Fruit fly (Drosophila melanogaster) whole organism, embryonic: ENCODE results near the gene Rfx.

ENCODE experiments used
- Ada2b ChIP-seq: fragments of 200-800 bp; sonication (Bioruptor generic); IDR thresholded peaks from 2 replicates; pipeline ENCODE4 v1.3.6; 2022; ENCODE audit warnings: missing biosample characterization, missing genetic modification characterization
- Aef1 ChIP-seq: fragments of 200-800 bp; sonication (Bioruptor generic); IDR thresholded peaks from 3 replicates; pipeline ENCODE4 v1.3.6; 2022; ENCODE audit warnings: missing biosample characterization, missing genetic modification characterization
- CG10321 ChIP-seq: fragments of 200-800 bp; sonication (Bioruptor generic); IDR thresholded peaks from 2 replicates; pipeline ENCODE4 v1.3.6; 2022; ENCODE audit warnings: missing biosample characterization, missing genetic modification characterization
- CG12104 ChIP-seq: fragments of 200-800 bp; sonication (Bioruptor generic); optimal IDR thresholded peaks from 3 replicates; lab custom pipeline; 2016; ENCODE audit warnings: missing biosample characterization, missing genetic modification characterization
- CG12391 ChIP-seq: fragments of 200-800 bp; sonication (Bioruptor generic); optimal IDR thresholded peaks from 3 replicates; lab custom pipeline; 2018; ENCODE audit warnings: missing biosample characterization, mild to moderate bottlenecking, missing genetic modification characterization, moderate library complexity
- CG13624 ChIP-seq: fragments of 200-800 bp; sonication (Bioruptor generic); optimal IDR thresholded peaks from 2 replicates; lab custom pipeline; 2016; ENCODE audit warnings: missing biosample characterization, missing genetic modification characterization
- CG17612 ChIP-seq: fragments of 200-800 bp; sonication (Bioruptor generic); IDR thresholded peaks from 2 replicates; pipeline ENCODE4 v1.3.6; 2022; ENCODE audit warnings: missing biosample characterization, missing genetic modification characterization
- CG32532 ChIP-seq: fragments of 200-800 bp; sonication (Bioruptor generic); IDR thresholded peaks from 2 replicates; pipeline ENCODE4 v1.3.6; 2022; ENCODE audit warnings: missing biosample characterization, missing genetic modification characterization
- CG34224 ChIP-seq: fragments of 200-800 bp; sonication (Bioruptor generic); IDR thresholded peaks from 3 replicates; pipeline ENCODE4 v1.3.6; 2022; ENCODE audit warnings: missing biosample characterization, missing genetic modification characterization; ENCODE audit not compliant: partially characterized antibody
- CG42726 ChIP-seq: fragments of 200-800 bp; sonication (Bioruptor generic); IDR thresholded peaks from 2 replicates; pipeline ENCODE4 v1.3.6; 2022; ENCODE audit warnings: missing biosample characterization, missing genetic modification characterization; ENCODE audit not compliant: partially characterized antibody
- CG4360 ChIP-seq: fragments of 200-800 bp; sonication (Bioruptor generic); IDR thresholded peaks from 2 replicates; pipeline ENCODE4 v1.3.6; 2022; ENCODE audit warnings: missing biosample characterization, missing genetic modification characterization
- CG4404 ChIP-seq: fragments of 200-800 bp; sonication (Bioruptor generic); IDR thresholded peaks from 2 replicates; pipeline ENCODE4 v1.3.6; 2022; ENCODE audit warnings: missing biosample characterization, missing genetic modification characterization
- CG4707 ChIP-seq: fragments of 200-800 bp; sonication (Bioruptor generic); optimal IDR thresholded peaks from 2 replicates; lab custom pipeline; 2018; ENCODE audit warnings: missing biosample characterization, mild to moderate bottlenecking, missing genetic modification characterization, moderate library complexity
- CG5245 ChIP-seq: fragments of 200-800 bp; sonication (Bioruptor generic); optimal IDR thresholded peaks from 3 replicates; lab custom pipeline; 2016; ENCODE audit warnings: missing biosample characterization, missing genetic modification characterization
- CG5953 ChIP-seq: fragments of 200-800 bp; sonication (Bioruptor generic); IDR thresholded peaks from 2 replicates; pipeline ENCODE4 v1.3.6; 2022; ENCODE audit warnings: missing biosample characterization, missing genetic modification characterization
- CG6689 ChIP-seq: fragments of 200-800 bp; sonication (Bioruptor generic); IDR thresholded peaks from 2 replicates; pipeline ENCODE4 v1.3.6; 2022; ENCODE audit warnings: missing biosample characterization, missing genetic modification characterization
- CG7963 ChIP-seq: fragments of 200-800 bp; sonication (Bioruptor generic); IDR thresholded peaks from 3 replicates; pipeline ENCODE4 v1.3.6; 2022; ENCODE audit warnings: missing biosample characterization, missing genetic modification characterization; ENCODE audit not compliant: partially characterized antibody
- CG8089 ChIP-seq: fragments of 200-800 bp; sonication (Bioruptor generic); optimal IDR thresholded peaks from 3 replicates; lab custom pipeline; 2016; ENCODE audit warnings: missing biosample characterization, missing genetic modification characterization
- CG8281 ChIP-seq: fragments of 200-800 bp; sonication (Bioruptor generic); optimal IDR thresholded peaks from 2 replicates; lab custom pipeline; 2018; ENCODE audit warnings: missing biosample characterization, mild to moderate bottlenecking, missing genetic modification characterization, moderate library complexity
- CG9437 ChIP-seq: fragments of 200-800 bp; sonication (Bioruptor generic); optimal IDR thresholded peaks from 2 replicates; lab custom pipeline; 2018; ENCODE audit warnings: missing biosample characterization, mild to moderate bottlenecking, missing genetic modification characterization
- CG9609 ChIP-seq: fragments of 200-800 bp; sonication (Bioruptor generic); optimal IDR thresholded peaks from 3 replicates; lab custom pipeline; 2016; ENCODE audit warnings: missing biosample characterization, missing genetic modification characterization
- Camta ChIP-seq: fragments of 200-800 bp; sonication (Bioruptor generic); optimal IDR thresholded peaks from 2 replicates; lab custom pipeline; 2016; ENCODE audit warnings: missing biosample characterization, missing genetic modification characterization
- CoRest ChIP-seq: fragments of 200-800 bp; sonication (Bioruptor generic); optimal IDR thresholded peaks from 3 replicates; lab custom pipeline; 2018; ENCODE audit warnings: missing biosample characterization, mild to moderate bottlenecking, missing genetic modification characterization, moderate library complexity
- D19A ChIP-seq: fragments of 200-800 bp; optimal IDR thresholded peaks from 3 replicates; lab custom pipeline; 2019; ENCODE audit warnings: missing biosample characterization, mild to moderate bottlenecking, missing genetic modification characterization, moderate library complexity
- Dbx ChIP-seq: fragments of 200-800 bp; sonication (Bioruptor generic); IDR thresholded peaks from 3 replicates; pipeline ENCODE4 v1.3.6; 2022; ENCODE audit warnings: missing biosample characterization, missing genetic modification characterization
- Drgx ChIP-seq: fragments of 200-800 bp; sonication (Bioruptor generic); IDR thresholded peaks from 2 replicates; pipeline ENCODE4 v1.3.6; 2022; ENCODE audit warnings: missing biosample characterization, missing genetic modification characterization
- E2f1 ChIP-seq: fragments of 200-800 bp; sonication (Bioruptor generic); IDR thresholded peaks from 2 replicates; pipeline ENCODE4 v1.3.6; 2022; ENCODE audit warnings: missing biosample characterization, missing genetic modification characterization
- Elba2 ChIP-seq: fragments of 200-800 bp; sonication (Bioruptor generic); optimal IDR thresholded peaks from 3 replicates; lab custom pipeline; 2016; ENCODE audit warnings: missing biosample characterization, missing genetic modification characterization
- Hey ChIP-seq: fragments of 200-800 bp; sonication (Bioruptor generic); optimal IDR thresholded peaks from 3 replicates; lab custom pipeline; 2018; ENCODE audit warnings: missing biosample characterization, mild to moderate bottlenecking, missing genetic modification characterization
- Hsf ChIP-seq: fragments of 200-800 bp; sonication (Bioruptor generic); optimal IDR thresholded peaks from 3 replicates; lab custom pipeline; 2016; ENCODE audit warnings: missing biosample characterization, missing genetic modification characterization
- Mes4 ChIP-seq: fragments of 200-800 bp; sonication (Bioruptor generic); optimal IDR thresholded peaks from 2 replicates; lab custom pipeline; 2016; ENCODE audit warnings: missing biosample characterization, missing genetic modification characterization
- NC2β ChIP-seq: fragments of 200-800 bp; sonication (Bioruptor generic); optimal IDR thresholded peaks from 2 replicates; lab custom pipeline; 2016; ENCODE audit warnings: missing biosample characterization, missing genetic modification characterization
- Pdp1 ChIP-seq, 2 experiments: fragments of 200-800 bp; sonication (Bioruptor generic); optimal IDR thresholded peaks; 3 replicates each; lab custom pipeline; 2016; ENCODE audit warnings: missing biosample characterization in 2 of 2, missing genetic modification characterization in 2 of 2, mild to moderate bottlenecking in 1 of 2, moderate library complexity in 1 of 2
- Ptx1 ChIP-seq: fragments of 200-800 bp; sonication (Bioruptor generic); IDR thresholded peaks from 2 replicates; pipeline ENCODE4 v1.3.6; 2022; ENCODE audit warnings: missing biosample characterization, missing genetic modification characterization
- Tbp ChIP-seq: fragments of >200 bp; optimal IDR thresholded peaks from 2 replicates; lab custom pipeline; 2018; ENCODE audit warnings: missing biosample characterization, missing genetic modification characterization
- al ChIP-seq: fragments of 200-800 bp; sonication (Bioruptor generic); IDR thresholded peaks from 2 replicates; pipeline ENCODE4 v1.3.6; 2022; ENCODE audit warnings: missing biosample characterization, missing genetic modification characterization
- ase ChIP-seq: fragments of 200-800 bp; sonication (Bioruptor generic); IDR thresholded peaks from 3 replicates; pipeline ENCODE4 v1.3.6; 2022; ENCODE audit warnings: missing biosample characterization, missing genetic modification characterization
- bsh ChIP-seq, 2 experiments: fragments of 200-800 bp; sonication (Bioruptor generic); optimal IDR thresholded peaks; 2 replicates each; lab custom pipeline; 2017 to 2018; ENCODE audit warnings: mild to moderate bottlenecking in 2 of 2, missing biosample characterization in 2 of 2, missing genetic modification characterization in 2 of 2, moderate library complexity in 1 of 2
- chn ChIP-seq: fragments of 200-800 bp; sonication (Bioruptor generic); optimal IDR thresholded peaks from 2 replicates; lab custom pipeline; 2016; ENCODE audit warnings: missing biosample characterization, missing genetic modification characterization
- disco-r ChIP-seq: fragments of 200-800 bp; sonication (Bioruptor generic); optimal IDR thresholded peaks from 2 replicates; lab custom pipeline; 2016; ENCODE audit warnings: missing biosample characterization, missing genetic modification characterization
- dmrt99B ChIP-seq: fragments of 200-800 bp; sonication (Bioruptor generic); optimal IDR thresholded peaks from 2 replicates; lab custom pipeline; 2018; ENCODE audit warnings: missing biosample characterization, mild to moderate bottlenecking, missing genetic modification characterization, moderate library complexity
- ewg ChIP-seq: fragments of 200-800 bp; sonication (Bioruptor generic); optimal IDR thresholded peaks from 3 replicates; lab custom pipeline; 2017; ENCODE audit warnings: mild to moderate bottlenecking, missing biosample characterization, missing genetic modification reagents, missing genetic modification characterization
- fd3F ChIP-seq: fragments of 200-800 bp; sonication (Bioruptor generic); optimal IDR thresholded peaks from 2 replicates; lab custom pipeline; 2018; ENCODE audit warnings: missing biosample characterization, mild to moderate bottlenecking, missing genetic modification characterization, moderate library complexity
- ftz-f1 ChIP-seq: fragments of 200-800 bp; sonication (Bioruptor generic); optimal IDR thresholded peaks from 2 replicates; lab custom pipeline; 2016; ENCODE audit warnings: missing biosample characterization, missing genetic modification characterization
- gsb-n ChIP-seq: fragments of 200-800 bp; sonication (Bioruptor generic); optimal IDR thresholded peaks from 3 replicates; lab custom pipeline; 2018; ENCODE audit warnings: missing biosample characterization, mild to moderate bottlenecking, missing genetic modification characterization
- her ChIP-seq: fragments of 200-800 bp; sonication (Bioruptor generic); optimal IDR thresholded peaks from 2 replicates; lab custom pipeline; 2016; ENCODE audit warnings: missing biosample characterization, missing genetic modification characterization
- nom ChIP-seq: fragments of 200-800 bp; sonication (Bioruptor generic); optimal IDR thresholded peaks from 2 replicates; lab custom pipeline; 2017; ENCODE audit warnings: missing biosample characterization, missing genetic modification characterization, mild to moderate bottlenecking, moderate library complexity, missing genetic modification reagents
- so ChIP-seq: fragments of 200-800 bp; sonication (Bioruptor generic); IDR thresholded peaks from 3 replicates; pipeline ENCODE4 v1.3.6; 2022; ENCODE audit warnings: missing biosample characterization, missing genetic modification characterization
- unpg ChIP-seq: fragments of 200-800 bp; sonication (Bioruptor generic); optimal IDR thresholded peaks from 3 replicates; lab custom pipeline; 2018; ENCODE audit warnings: missing biosample characterization, mild to moderate bottlenecking, missing genetic modification characterization, moderate library complexity
- usp ChIP-seq: fragments of >200 bp; optimal IDR thresholded peaks from 2 replicates; lab custom pipeline; 2017; ENCODE audit warnings: missing biosample characterization, missing genetic modification characterization
- wdn ChIP-seq: fragments of 200-800 bp; sonication (Bioruptor generic); IDR thresholded peaks from 2 replicates; pipeline ENCODE4 v1.3.6; 2022; ENCODE audit warnings: missing biosample characterization, missing genetic modification characterization
- wor ChIP-seq: fragments of 200-800 bp; sonication (Bioruptor generic); IDR thresholded peaks from 2 replicates; pipeline ENCODE4 v1.3.6; 2022; ENCODE audit warnings: missing biosample characterization, missing genetic modification characterization

Rfx gene

dm6 chr3R:10390914-10391377, 13.1 kb upstream of the Rfx start:
- no peak for TF ChIP-seq CoRest (tag; lab: Kevin White, UChicago)
- TF ChIP-seq Tbp: no peak
- TF ChIP-seq wor (GFP tag; lab: Robert Waterston, UW): no peak
- no peak for TF ChIP-seq unpg (GFP tag; lab: Kevin White, UChicago)
- TF ChIP-seq ase (GFP tag; lab: Robert Waterston, UW): no peak
- TF ChIP-seq CG12391: no peak
- peak; percentile 62 for TF ChIP-seq Hey (tag; lab: Kevin White, UChicago)
- TF ChIP-seq CG6689 (GFP tag; lab: Robert Waterston, UW): no peak
- TF ChIP-seq CG4707 (GFP tag; lab: Kevin White, UChicago): no peak
- no peak for TF ChIP-seq CG4404 (GFP tag; lab: Robert Waterston, UW)
- TF ChIP-seq CG10321 (GFP tag; lab: Robert Waterston, UW): no peak
- no peak for TF ChIP-seq ewg (GFP tag; lab: Kevin White, UChicago)
- no peak for TF ChIP-seq so (GFP tag; lab: Robert Waterston, UW)
- no peak for TF ChIP-seq D19A (tag; lab: Kevin White, UChicago)
- TF ChIP-seq nom: peak; percentile 35
- TF ChIP-seq CG13624: peak; percentile 12
- no peak for TF ChIP-seq Camta (GFP tag; lab: Kevin White, UChicago)
- TF ChIP-seq Elba2 (GFP tag; lab: Kevin White, UChicago): no peak
- no peak for TF ChIP-seq CG34224 (GFP tag; lab: Robert Waterston, UW)
- TF ChIP-seq Drgx (GFP tag; lab: Robert Waterston, UW): no peak
- no peak for TF ChIP-seq CG42726 (GFP tag; lab: Robert Waterston, UW)
- no peak for TF ChIP-seq gsb-n (tag; lab: Kevin White, UChicago)
- TF ChIP-seq Mes4 (GFP tag; lab: Kevin White, UChicago): no peak
- TF ChIP-seq CG17612: no peak
- peak in 1 of 2 experiments; percentile 65 for TF ChIP-seq Pdp1 (GFP tag; optimal IDR thresholded peaks at IDR 0.05; lab: Kevin White, UChicago)
- no peak for TF ChIP-seq Hsf (GFP tag; lab: Kevin White, UChicago)
- no peak for TF ChIP-seq CG8089 (GFP tag; lab: Kevin White, UChicago)
- no peak for TF ChIP-seq CG5953 (GFP tag; lab: Robert Waterston, UW)
- TF ChIP-seq Ada2b: no peak
- no peak for TF ChIP-seq NC2β (GFP tag; lab: Kevin White, UChicago)
- TF ChIP-seq CG12104 (GFP tag; lab: Kevin White, UChicago): peak; percentile 7
- no peak for TF ChIP-seq dmrt99B
- no peak for TF ChIP-seq wdn (GFP tag; lab: Robert Waterston, UW)
- TF ChIP-seq CG5245 (GFP tag; lab: Kevin White, UChicago): no peak
- TF ChIP-seq Dbx (GFP tag; lab: Robert Waterston, UW): peak; percentile 19; the same call in 1 of the 3 replicates
- peak; percentile 1 for TF ChIP-seq CG8281 (tag; lab: Kevin White, UChicago)
- TF ChIP-seq E2f1 (GFP tag; lab: Robert Waterston, UW): no peak
- TF ChIP-seq chn: no peak
- no peak for TF ChIP-seq CG7963 (GFP tag; lab: Robert Waterston, UW)
- no peak for TF ChIP-seq al (GFP tag; lab: Robert Waterston, UW)
- no peak for TF ChIP-seq ftz-f1 (GFP tag; lab: Kevin White, UChicago)
- no peak for TF ChIP-seq bsh (GFP tag; optimal IDR thresholded peaks at IDR 0.05; lab: Kevin White, UChicago)
- TF ChIP-seq fd3F (GFP tag; lab: Kevin White, UChicago): no peak
- no peak for TF ChIP-seq usp (GFP tag; lab: Kevin White, UChicago)
- no peak for TF ChIP-seq CG4360
- TF ChIP-seq her (GFP tag; lab: Kevin White, UChicago): no peak
- no peak for TF ChIP-seq CG9609 (GFP tag; lab: Kevin White, UChicago)
- no peak for TF ChIP-seq CG32532 (GFP tag; lab: Robert Waterston, UW)
- TF ChIP-seq Ptx1 (GFP tag; lab: Robert Waterston, UW): no peak
- no peak for TF ChIP-seq disco-r (GFP tag; lab: Kevin White, UChicago)
- TF ChIP-seq Aef1 (GFP tag; lab: Robert Waterston, UW): no peak
- no peak for TF ChIP-seq CG9437 (GFP tag; lab: Kevin White, UChicago)
